Fruit fly (Drosophila melanogaster) whole organism, pupa: ENCODE data around the gene Kr-h2.

ENCODE experiments used
- CG12605 ChIP-seq: fragments of 200-800 bp; sonication (Bioruptor generic); IDR thresholded peaks from 2 replicates; pipeline ENCODE4 v1.3.6; 2022; ENCODE audit warnings: missing biosample characterization, missing genetic modification characterization
- CG4496 ChIP-seq: fragments of 200-800 bp; sonication (Bioruptor generic); IDR thresholded peaks from 3 replicates; pipeline ENCODE4 v1.3.6; 2022; ENCODE audit warnings: missing biosample characterization, missing genetic modification characterization
- CG8159 ChIP-seq: fragments of 200-800 bp; sonication (Bioruptor generic); optimal IDR thresholded peaks from 3 replicates; lab custom pipeline; 2018; ENCODE audit warnings: missing biosample characterization, mild to moderate bottlenecking, missing genetic modification characterization, moderate library complexity
- CG9948 ChIP-seq: fragments of 200-800 bp; sonication (Bioruptor generic); optimal IDR thresholded peaks from 2 replicates; lab custom pipeline; 2018; ENCODE audit warnings: missing biosample characterization, mild to moderate bottlenecking, missing genetic modification characterization, moderate library complexity
- D1 ChIP-seq: fragments of 200-800 bp; sonication (Bioruptor generic); optimal IDR thresholded peaks from 2 replicates; lab custom pipeline; 2018; ENCODE audit warnings: missing biosample characterization, mild to moderate bottlenecking, missing genetic modification characterization, moderate library complexity
- EcR ChIP-seq: fragments of 200-800 bp; sonication (Bioruptor generic); optimal IDR thresholded peaks from 3 replicates; lab custom pipeline; 2019; ENCODE audit warnings: missing biosample characterization, missing genetic modification characterization, mild to moderate bottlenecking, moderate library complexity, missing genetic modification reagents
- Ets98B ChIP-seq: fragments of 200-800 bp; sonication (Bioruptor generic); IDR thresholded peaks from 2 replicates; pipeline ENCODE4 v1.3.6; 2022; ENCODE audit warnings: missing biosample characterization, missing genetic modification characterization
- Pif1A ChIP-seq: fragments of 200-800 bp; sonication (Bioruptor generic); optimal IDR thresholded peaks from 3 replicates; lab custom pipeline; 2016; ENCODE audit warnings: missing biosample characterization, missing genetic modification characterization
- Pif1B ChIP-seq: fragments of 200-800 bp; sonication (Bioruptor generic); optimal IDR thresholded peaks from 3 replicates; lab custom pipeline; 2016; ENCODE audit warnings: missing biosample characterization, missing genetic modification characterization
- Snoo ChIP-seq: fragments of 200-800 bp; sonication (Bioruptor generic); optimal IDR thresholded peaks from 3 replicates; lab custom pipeline; 2017; ENCODE audit warnings: missing biosample characterization, mild to moderate bottlenecking, missing genetic modification characterization, inconsistent platforms
- fd96Ca ChIP-seq: fragments of 200-800 bp; sonication (Bioruptor generic); IDR thresholded peaks from 3 replicates; pipeline ENCODE4 v1.3.6; 2022; ENCODE audit warnings: missing biosample characterization, missing genetic modification characterization
- gl ChIP-seq: fragments of 200-800 bp; sonication (Bioruptor generic); optimal IDR thresholded peaks from 2 replicates; lab custom pipeline; 2018; ENCODE audit warnings: missing biosample characterization, mild to moderate bottlenecking, missing genetic modification characterization
- rn ChIP-seq: fragments of 200-800 bp; sonication (Bioruptor generic); IDR thresholded peaks from 2 replicates; pipeline ENCODE4 v1.3.6; 2022; ENCODE audit warnings: missing biosample characterization, missing genetic modification characterization

dm6 chr2L:6087685-6088084, 16.9 kb downstream of the Kr-h2 start:
- TF ChIP-seq Ets98B (GFP tag; lab: Robert Waterston, UW), result no peak
- no peak for TF ChIP-seq CG8159 (tag; lab: Kevin White, UChicago)
- TF ChIP-seq D1 (tag; lab: Kevin White, UChicago), result no peak
- no peak for TF ChIP-seq EcR (GFP tag; lab: Kevin White, UChicago)
- no peak for TF ChIP-seq Snoo (tag; lab: Kevin White, UChicago)
- no peak for TF ChIP-seq CG12605 (GFP tag; lab: Robert Waterston, UW)
- TF ChIP-seq Pif1A (GFP tag; lab: Kevin White, UChicago), result no peak
- no peak for TF ChIP-seq CG4496 (GFP tag; lab: Robert Waterston, UW)
- TF ChIP-seq fd96Ca (GFP tag; lab: Robert Waterston, UW), result no peak
- no peak for TF ChIP-seq rn (GFP tag; lab: Robert Waterston, UW)
- no peak for TF ChIP-seq Pif1B
- no peak for TF ChIP-seq CG9948
- TF ChIP-seq gl (tag; lab: Kevin White, UChicago), result no peak
